Worm (Caenorhabditis elegans): Measurements from ENCODE around the gene Y73B6BL.289.

DNA sequence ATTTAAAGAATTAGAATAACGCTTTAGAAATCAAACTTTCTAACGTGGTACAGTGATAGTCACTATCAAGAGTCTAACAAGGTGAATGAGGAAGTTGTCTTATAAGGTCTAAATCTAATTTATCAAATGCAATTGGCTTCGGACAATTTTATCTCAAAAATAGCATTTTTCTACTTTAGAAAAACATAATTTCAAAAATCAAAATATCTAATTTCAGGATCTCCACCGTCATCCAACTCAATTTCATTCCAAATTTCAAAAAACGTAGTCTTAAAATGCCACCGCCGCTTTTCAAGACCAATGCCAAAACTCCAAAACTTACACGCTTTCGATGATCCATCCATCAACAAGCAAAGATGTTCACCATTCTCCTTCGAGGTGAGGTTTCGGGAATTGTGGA, 17.7 kb downstream of the Y73B6BL.289 start, which contains the start of gene Y73B6BL.270:
- TF ChIP-seq nfya-1 (tag; optimal IDR thresholded peaks at IDR 0.05; ENCODE audit: borderline replicate concordance, insufficient read depth) (no peak), B0261.1 (tag; optimal IDR thresholded peaks at IDR 0.05) (no peak)
